Worm (Caenorhabditis elegans) whole organism, L1 larva: ENCODE results near the gene nhr-119.

Source experiments
- C34B4.2 ChIP-seq: sonication (generic microtip); optimal IDR thresholded peaks from 2 replicates; lab custom pipeline; 2017; ENCODE audit warnings: mild to moderate bottlenecking, missing genetic modification characterization, missing compliant biosample characterization
- F16B12.6 ChIP-seq: fragments of 150-350 bp; optimal IDR thresholded peaks from 2 replicates; lab custom pipeline; 2014; ENCODE audit warnings: missing biosample characterization, missing genetic modification characterization
- Y116A8C.19 ChIP-seq: sonication (generic microtip); optimal IDR thresholded peaks from 2 replicates; lab custom pipeline; 2016; ENCODE audit warnings: missing compliant biosample characterization, missing genetic modification characterization, borderline replicate concordance
- ama-1 ChIP-seq: fragments of 150-350 bp; optimal IDR thresholded peaks from 2 replicates; lab custom pipeline; 2014
- ceh-82 ChIP-seq, 3 experiments: fragments of 150-350 bp in 1 of 3; sonication (generic microtip) in 2 of 3; optimal IDR thresholded peaks; 2 replicates each; lab custom pipeline; 2014 to 2017; ENCODE audit warnings: missing biosample characterization in 3 of 3, missing genetic modification characterization in 3 of 3
- dpl-1 ChIP-seq, 3 experiments: fragments of 150-350 bp in 2 of 3; sonication (generic microtip) in 1 of 3; optimal IDR thresholded peaks; 2 replicates each; lab custom pipeline; 2014 to 2017; ENCODE audit warnings: missing biosample characterization in 3 of 3, missing genetic modification characterization in 3 of 3, missing genetic modification reagents in 3 of 3
- efl-1 ChIP-seq, 4 experiments: fragments of 150-350 bp; optimal IDR thresholded peaks in 3 of 4; peaks in 1 of 4; 1 replicate in 1 of 4; 2 replicates in 3 of 4; lab custom pipeline; 2014; ENCODE audit warnings: missing biosample characterization in 2 of 4, missing genetic modification characterization in 2 of 4, missing genetic modification reagents in 2 of 4
- efl-3 ChIP-seq: fragments of 200-800 bp; sonication (Bioruptor generic); optimal IDR thresholded peaks from 2 replicates; lab custom pipeline; 2018; ENCODE audit warnings: mild to moderate bottlenecking, missing genetic modification characterization, missing compliant biosample characterization
- egl-13 ChIP-seq: sonication (generic microtip); optimal IDR thresholded peaks from 2 replicates; lab custom pipeline; 2016; ENCODE audit warnings: missing genotype, missing genetic modification reagents, missing genetic modification characterization, missing compliant biosample characterization
- egl-27 ChIP-seq, 2 experiments: fragments of 150-350 bp in 1 of 2; sonication (generic microtip); optimal IDR thresholded peaks; 3 replicates each; lab custom pipeline; 2017 to 2018; ENCODE audit warnings: missing biosample characterization in 2 of 2, missing genetic modification characterization in 2 of 2, missing genetic modification reagents in 2 of 2
- ets-5 ChIP-seq: fragments of 200-800 bp; sonication (Bioruptor generic); IDR thresholded peaks from 2 replicates; pipeline ENCODE4 v1.3.6; 2022; ENCODE audit warnings: missing genetic modification characterization, missing compliant biosample characterization
- fkh-10 ChIP-seq: sonication (generic microtip); optimal IDR thresholded peaks from 2 replicates; lab custom pipeline; 2017; ENCODE audit warnings: missing biosample characterization, missing genetic modification reagents, missing genetic modification characterization
- grh-1 ChIP-seq: fragments of 200-800 bp; sonication (Bioruptor generic); IDR thresholded peaks from 2 replicates; pipeline ENCODE4 v1.3.6; 2022; ENCODE audit warnings: missing genetic modification reagents, missing genetic modification characterization, missing compliant biosample characterization
- hlh-17 ChIP-seq: fragments of 200-800 bp; sonication (Bioruptor generic); optimal IDR thresholded peaks from 2 replicates; lab custom pipeline; 2018; ENCODE audit warnings: missing genetic modification characterization, mild to moderate bottlenecking, missing compliant biosample characterization, moderate library complexity, borderline replicate concordance
- irx-1 ChIP-seq: sonication (generic microtip); optimal IDR thresholded peaks from 2 replicates; lab custom pipeline; 2016; ENCODE audit warnings: missing genetic modification characterization, missing compliant biosample characterization
- isw-1 ChIP-seq: fragments of 200-800 bp; sonication (Bioruptor generic); IDR thresholded peaks from 2 replicates; pipeline ENCODE4 v1.3.6; 2022; ENCODE audit warnings: missing genetic modification characterization, missing compliant biosample characterization
- lin-14 ChIP-seq: fragments of 200-800 bp; sonication (Bioruptor generic); optimal IDR thresholded peaks from 2 replicates; lab custom pipeline; 2018; ENCODE audit warnings: mild to moderate bottlenecking, missing genetic modification characterization, moderate library complexity, missing compliant biosample characterization
- lin-15B ChIP-seq: fragments of 150-350 bp; sonication (generic microtip); optimal IDR thresholded peaks from 3 replicates; lab custom pipeline; 2014; ENCODE audit warnings: missing biosample characterization, missing genetic modification characterization
- lin-35 ChIP-seq, 2 experiments: fragments of 150-350 bp; optimal IDR thresholded peaks; 2 replicates each; lab custom pipeline; 2014; ENCODE audit warnings: missing biosample characterization in 2 of 2, missing genetic modification characterization in 2 of 2, missing genetic modification reagents in 2 of 2
- lin-39 ChIP-seq: fragments of 150-350 bp; optimal IDR thresholded peaks from 2 replicates; lab custom pipeline; 2014; ENCODE audit warnings: missing biosample characterization, missing genetic modification reagents, missing genetic modification characterization
- lir-3 ChIP-seq: sonication (generic microtip); optimal IDR thresholded peaks from 2 replicates; lab custom pipeline; 2016; ENCODE audit warnings: mild to moderate bottlenecking, missing genetic modification characterization, moderate library complexity, missing compliant biosample characterization; ENCODE audit not compliant: poor library complexity
- mab-9 ChIP-seq: fragments of 200-800 bp; sonication (Bioruptor generic); IDR thresholded peaks from 2 replicates; pipeline ENCODE4 v1.3.6; 2022; ENCODE audit warnings: missing genetic modification reagents, missing genetic modification characterization, missing compliant biosample characterization
- mdl-1 ChIP-seq, 2 experiments: fragments of 150-350 bp; optimal IDR thresholded peaks; 2 replicates each; lab custom pipeline; 2014 to 2017; ENCODE audit warnings: missing biosample characterization in 2 of 2, missing genetic modification characterization in 2 of 2, inconsistent platforms in 1 of 2
- mef-2 ChIP-seq: fragments of 150-350 bp; optimal IDR thresholded peaks from 2 replicates; lab custom pipeline; 2014; ENCODE audit warnings: missing biosample characterization, missing genetic modification characterization
- nhr-11 ChIP-seq: fragments of 150-350 bp; optimal IDR thresholded peaks from 2 replicates; lab custom pipeline; 2014; ENCODE audit warnings: missing biosample characterization, missing genetic modification characterization
- nhr-19 ChIP-seq: fragments of 200-800 bp; sonication (Bioruptor generic); conservative IDR thresholded peaks from 2 replicates; pipeline ENCODE4 v1.3.6; 2022; ENCODE audit warnings: missing genetic modification characterization, missing compliant biosample characterization
- nhr-20 ChIP-seq: sonication (generic microtip); optimal IDR thresholded peaks from 2 replicates; lab custom pipeline; 2016; ENCODE audit warnings: mild to moderate bottlenecking, missing genetic modification characterization, missing compliant biosample characterization
- nhr-237 ChIP-seq: fragments of 150-350 bp; optimal IDR thresholded peaks from 2 replicates; lab custom pipeline; 2014; ENCODE audit warnings: missing biosample characterization, missing genetic modification characterization
- nhr-71 ChIP-seq: sonication (generic microtip); optimal IDR thresholded peaks from 2 replicates; lab custom pipeline; 2016; ENCODE audit warnings: mild to moderate bottlenecking, missing genetic modification characterization, moderate library complexity, missing compliant biosample characterization
- nhr-76 ChIP-seq: sonication (generic microtip); optimal IDR thresholded peaks from 2 replicates; lab custom pipeline; 2017; ENCODE audit warnings: missing biosample characterization, missing genetic modification characterization
- nhr-85 ChIP-seq: sonication (generic microtip); peaks from one replicate; lab custom pipeline; 2016; ENCODE audit warnings: missing genetic modification characterization, inconsistent platforms, missing compliant biosample characterization
- nhr-90 ChIP-seq: sonication (generic microtip); optimal IDR thresholded peaks from 2 replicates; lab custom pipeline; 2016; ENCODE audit warnings: mild to moderate bottlenecking, missing genetic modification characterization, missing compliant biosample characterization; ENCODE audit not compliant: poor library complexity
- rnt-1 ChIP-seq: sonication (generic microtip); optimal IDR thresholded peaks from 2 replicates; lab custom pipeline; 2016; ENCODE audit warnings: mild to moderate bottlenecking, missing genetic modification characterization, moderate library complexity, missing compliant biosample characterization
- skn-1 ChIP-seq: fragments of 150-350 bp; optimal IDR thresholded peaks from 2 replicates; lab custom pipeline; 2014; ENCODE audit warnings: missing biosample characterization, missing genetic modification characterization
- snu-23 ChIP-seq: sonication (generic microtip); optimal IDR thresholded peaks from 2 replicates; lab custom pipeline; 2016; ENCODE audit warnings: missing genetic modification characterization, missing compliant biosample characterization
- swsn-7 ChIP-seq: sonication (generic microtip); optimal IDR thresholded peaks from 2 replicates; lab custom pipeline; 2016; ENCODE audit warnings: missing genetic modification characterization, missing compliant biosample characterization
- tbx-2 ChIP-seq: sonication (generic microtip); optimal IDR thresholded peaks from 2 replicates; lab custom pipeline; 2016; ENCODE audit warnings: missing genetic modification characterization, missing compliant biosample characterization
- unc-130 ChIP-seq: fragments of 150-350 bp; optimal IDR thresholded peaks from 2 replicates; lab custom pipeline; 2017; ENCODE audit warnings: missing biosample characterization, missing genetic modification characterization, inconsistent platforms
- vab-15 ChIP-seq: sonication (generic microtip); optimal IDR thresholded peaks from 2 replicates; lab custom pipeline; 2017; ENCODE audit warnings: missing genotype, mild to moderate bottlenecking, missing genetic modification characterization, missing compliant biosample characterization

Gene nhr-119

DNA sequence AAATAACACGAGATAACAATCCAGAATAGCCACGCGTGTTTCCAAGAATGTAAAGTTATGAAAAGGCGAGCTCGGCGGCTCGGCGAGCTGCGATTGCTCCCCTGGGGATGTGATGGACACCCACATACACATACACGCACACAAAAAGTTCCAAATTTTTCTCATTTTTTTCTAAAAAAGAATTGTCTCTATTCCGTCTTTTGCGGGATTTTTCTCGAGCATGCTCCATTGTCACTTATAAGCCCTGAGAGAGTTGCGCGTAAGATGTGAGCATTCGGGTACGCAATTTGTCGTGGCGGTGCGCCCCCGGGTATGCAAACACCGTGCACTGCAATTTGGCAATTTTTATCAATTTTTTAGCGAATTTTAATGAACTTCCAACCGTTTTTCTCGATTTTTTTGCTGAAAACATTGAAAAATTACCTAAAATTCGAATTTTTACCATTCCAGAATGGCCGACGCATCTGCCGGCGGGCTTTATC, 13.3 kb downstream of the nhr-119 start, which contains the start of the genes F08D12.12 and srpa-72 (continued):
- TF ChIP-seq efl-3 (no peak), irx-1 (tag; lab: Kevin White, UChicago) (no peak), unc-130 (tag; lab: Kevin White, UChicago) (peak; percentile 64), snu-23 (GFP tag; lab: Kevin White, UChicago) (peak; percentile 48), nhr-76 (tag; lab: Kevin White, UChicago) (no peak), mdl-1 (tag; optimal IDR thresholded peaks at IDR 0.05; lab: Kevin White, UChicago) (peak in 1 of 2 experiments; percentile 18), ceh-82 (tag; optimal IDR thresholded peaks at IDR 0.05; lab: Kevin White, UChicago) (peak in 2 of 3 experiments; percentile 27 to 41), nhr-85 (tag; lab: Kevin White, UChicago) (no peak), lin-14 (GFP tag; lab: Kevin White, UChicago) (peak; percentile 57), nhr-19 (GFP tag; lab: Robert Waterston, UW) (peak; percentile 23), lin-15B (peak; percentile 15), isw-1 (GFP tag; lab: Robert Waterston, UW) (peak; percentile 18; the same call in 1 of the 2 replicates)
- TF ChIP-seq, all 84 proteins: peak for 18

DNA sequence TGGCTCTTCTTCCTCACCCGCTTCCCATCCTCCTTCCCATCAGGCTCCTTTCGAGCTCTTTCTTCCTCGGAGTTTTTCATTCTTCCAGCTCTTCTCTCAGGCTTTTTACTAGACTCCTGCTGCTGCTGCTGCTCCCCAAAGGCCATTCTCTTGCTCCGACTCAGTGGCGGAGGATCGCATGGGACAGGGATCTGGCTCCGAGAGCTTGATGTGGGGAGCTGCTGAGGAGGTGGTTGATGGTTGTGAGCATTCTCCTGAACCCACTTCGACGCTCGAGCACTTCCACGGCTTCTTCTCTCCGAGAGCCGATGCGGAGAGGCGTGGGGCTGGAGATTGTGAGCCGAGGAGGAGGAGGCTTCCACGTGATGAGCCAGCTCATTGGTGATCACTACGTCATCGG, 14.6 kb downstream of the nhr-119 start:
- TF ChIP-seq efl-1 (optimal IDR thresholded peaks at IDR 0.05; lab: Kevin White, UChicago) (no peak), efl-1 (GFP tag; optimal IDR thresholded peaks at IDR 0.05 in 1 of 2; lab: Kevin White, UChicago) (peak in 1 of 2 experiments; percentile 49), grh-1 (GFP tag; lab: Robert Waterston, UW) (no peak)

DNA sequence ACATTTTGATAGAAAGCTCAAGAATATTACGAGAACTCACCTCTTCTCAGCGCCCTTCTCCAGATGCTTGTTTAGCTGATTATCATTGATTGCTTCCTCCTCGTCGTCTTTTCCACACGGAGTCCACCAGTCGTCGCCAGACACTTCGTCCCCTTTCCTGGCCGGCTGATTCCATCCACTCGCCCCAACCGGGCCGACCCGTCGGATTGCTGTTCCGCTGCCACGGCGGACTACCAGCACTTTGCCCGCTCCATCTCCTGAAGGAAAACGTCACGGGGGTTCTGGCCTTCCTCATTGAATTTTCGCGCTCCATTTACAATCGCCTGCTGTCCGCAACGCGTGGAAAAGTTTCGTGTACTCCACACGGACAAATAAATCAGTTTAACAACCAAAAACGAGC, 17.0 kb downstream of the nhr-119 start:
- TF ChIP-seq egl-27 (tag; optimal IDR thresholded peaks at IDR 0.05; lab: Kevin White, UChicago) (no peak), C34B4.2 (tag; lab: Kevin White, UChicago) (no peak), nhr-11 (tag; lab: Kevin White, UChicago) (no peak), lin-39 (tag; lab: Kevin White, UChicago) (no peak), ceh-82 (tag; optimal IDR thresholded peaks at IDR 0.05; lab: Kevin White, UChicago) (no peak), mab-9 (GFP tag; lab: Robert Waterston, UW) (no peak), fkh-10 (GFP tag; lab: Kevin White, UChicago) (no peak), mef-2 (no peak), swsn-7 (no peak), ama-1 (lab: Kevin White, UChicago) (no peak), dpl-1 (GFP tag; optimal IDR thresholded peaks at IDR 0.05; lab: Kevin White, UChicago) (no peak), F16B12.6 (no peak), nhr-20 (no peak), lin-35 (GFP tag; optimal IDR thresholded peaks at IDR 0.05; lab: Kevin White, UChicago) (no peak), nhr-71 (tag; lab: Kevin White, UChicago) (no peak), ets-5 (GFP tag; lab: Robert Waterston, UW) (no peak), egl-13 (no peak), nhr-237 (tag; lab: Kevin White, UChicago) (no peak)

- TF ChIP-seq vab-15 = no peak
- no peak for TF ChIP-seq rnt-1 (tag; lab: Kevin White, UChicago)
- TF ChIP-seq egl-27 (tag; optimal IDR thresholded peaks at IDR 0.05; lab: Kevin White, UChicago) = no peak
- TF ChIP-seq tbx-2 = no peak
- no peak for TF ChIP-seq skn-1
- no peak for TF ChIP-seq nhr-90
- TF ChIP-seq Y116A8C.19 = no peak
- TF ChIP-seq isw-1 (GFP tag; lab: Robert Waterston, UW) = no peak
- no peak for TF ChIP-seq fkh-10 (GFP tag; lab: Kevin White, UChicago)
- TF ChIP-seq unc-130 (tag; lab: Kevin White, UChicago) = no peak
- TF ChIP-seq hlh-17 (GFP tag; lab: Kevin White, UChicago) = no peak
- TF ChIP-seq snu-23 (GFP tag; lab: Kevin White, UChicago) = no peak
- TF ChIP-seq swsn-7 = no peak
- no peak for TF ChIP-seq lir-3 (tag; lab: Kevin White, UChicago)
These were observed 19.0 kb downstream of the nhr-119 start, which contains the start of gene F08D12.2 for ce11 chrII:2781355-2781754. Gene F08D12.2 (plus strand): TSS chrII:2781655.
